Fruit fly (Drosophila melanogaster) whole organism, wandering third instar larva: ENCODE data around the gene Pat1.

ENCODE experiments used
- CG32264 ChIP-seq: fragments of 200-800 bp; sonication (Bioruptor generic); optimal IDR thresholded peaks from 2 replicates; lab custom pipeline; 2016; ENCODE audit warnings: missing biosample characterization, missing genetic modification characterization
- CG9705 ChIP-seq: fragments of 200-800 bp; sonication (Bioruptor generic); optimal IDR thresholded peaks from 2 replicates; lab custom pipeline; 2018; ENCODE audit warnings: missing biosample characterization, mild to moderate bottlenecking, missing genetic modification characterization
- CrebA ChIP-seq: fragments of 200-800 bp; sonication (Bioruptor generic); optimal IDR thresholded peaks from 2 replicates; lab custom pipeline; 2016; ENCODE audit warnings: missing biosample characterization, mild to moderate bottlenecking, missing genetic modification characterization, borderline replicate concordance
- Dfd ChIP-seq: fragments of >200 bp; optimal IDR thresholded peaks from 2 replicates; lab custom pipeline; 2017; ENCODE audit warnings: missing biosample characterization, missing genetic modification characterization
- GATAd ChIP-seq: sonication (Bioruptor generic); optimal IDR thresholded peaks from 2 replicates; lab custom pipeline; 2016; ENCODE audit warnings: missing biosample characterization, missing genetic modification characterization
- HLH106 ChIP-seq: fragments of 200-800 bp; optimal IDR thresholded peaks from 3 replicates; lab custom pipeline; 2019; ENCODE audit warnings: missing biosample characterization, mild to moderate bottlenecking, missing genetic modification characterization, moderate library complexity
- Hnf4 ChIP-seq: fragments of 200-800 bp; sonication (Bioruptor generic); optimal IDR thresholded peaks from 2 replicates; lab custom pipeline; 2016; ENCODE audit warnings: missing biosample characterization, mild to moderate bottlenecking, missing genetic modification characterization
- Hr83 ChIP-seq: fragments of 200-300 bp; sonication (Bioruptor generic); optimal IDR thresholded peaks from 2 replicates; lab custom pipeline; 2016; ENCODE audit warnings: missing biosample characterization, mild to moderate bottlenecking, missing genetic modification characterization, moderate library complexity; ENCODE audit not compliant: poor library complexity, severe bottlenecking
- Jra ChIP-seq: sonication (Bioruptor generic); optimal IDR thresholded peaks from 2 replicates; lab custom pipeline; 2016; ENCODE audit warnings: missing biosample characterization, missing genetic modification characterization
- Mio ChIP-seq: sonication (Bioruptor generic); optimal IDR thresholded peaks from 2 replicates; lab custom pipeline; 2016; ENCODE audit warnings: missing biosample characterization, missing genetic modification characterization
- Myc ChIP-seq: fragments of >200 bp; optimal IDR thresholded peaks from 2 replicates; lab custom pipeline; 2017
- N ChIP-seq: fragments of >200 bp; optimal IDR thresholded peaks from 2 replicates; lab custom pipeline; 2018; ENCODE audit warnings: missing biosample characterization, missing external identifiers, missing genetic modification characterization
- OdsH ChIP-seq: fragments of 200-800 bp; sonication (Bioruptor generic); optimal IDR thresholded peaks from 2 replicates; lab custom pipeline; 2016; ENCODE audit warnings: missing biosample characterization, mild to moderate bottlenecking, missing genetic modification characterization
- Rel ChIP-seq, 2 experiments: fragments of 200-800 bp; sonication (Bioruptor generic) in 1 of 2; optimal IDR thresholded peaks; 2 replicates in 1 of 2; 3 replicates in 1 of 2; lab custom pipeline; 2016 to 2019; ENCODE audit warnings: mild to moderate bottlenecking in 2 of 2, missing biosample characterization in 2 of 2, missing genetic modification characterization in 2 of 2, moderate library complexity in 1 of 2
- Sp1 ChIP-seq: fragments of 200-800 bp; sonication (Bioruptor generic); optimal IDR thresholded peaks from 3 replicates; lab custom pipeline; 2019; ENCODE audit warnings: missing biosample characterization, mild to moderate bottlenecking, missing genetic modification characterization, moderate library complexity
- Vsx2 ChIP-seq: fragments of 200-300, 225-300 bp; sonication (Bioruptor generic); optimal IDR thresholded peaks from 2 replicates; lab custom pipeline; 2018; ENCODE audit warnings: missing biosample characterization, missing genetic modification characterization; ENCODE audit not compliant: partially characterized antibody
- br ChIP-seq: fragments of 200-800 bp; sonication (Bioruptor generic); optimal IDR thresholded peaks from 2 replicates; lab custom pipeline; 2016; ENCODE audit warnings: missing biosample characterization, missing genetic modification characterization
- brk ChIP-seq: fragments of 200-800 bp; sonication (Bioruptor generic); optimal IDR thresholded peaks from 2 replicates; lab custom pipeline; 2016; ENCODE audit warnings: missing biosample characterization, mild to moderate bottlenecking, missing genetic modification characterization
- dl ChIP-seq, 2 experiments: fragments of 175-275, 200-275 bp in 1 of 2; fragments of 200-275 bp in 1 of 2; sonication (Bioruptor generic); optimal IDR thresholded peaks; lab custom pipeline; 2018; ENCODE audit warnings: mild to moderate bottlenecking in 2 of 2, missing biosample characterization in 2 of 2, missing genetic modification characterization in 2 of 2, moderate library complexity in 2 of 2; ENCODE audit not compliant: partially characterized antibody in 2 of 2, insufficient read depth in 1 of 2
- dmrt93B ChIP-seq: fragments of 200-800 bp; sonication (Bioruptor generic); optimal IDR thresholded peaks from 2 replicates; lab custom pipeline; 2018; ENCODE audit warnings: missing biosample characterization, mild to moderate bottlenecking, missing genetic modification characterization
- ey ChIP-seq: fragments of 200-800 bp; sonication (Bioruptor generic); optimal IDR thresholded peaks from 2 replicates; lab custom pipeline; 2016; ENCODE audit warnings: missing biosample characterization, missing genetic modification characterization
- foxo ChIP-seq, 2 experiments: fragments of 200-800 bp; sonication (Bioruptor generic); optimal IDR thresholded peaks; 2 replicates in 1 of 2; 3 replicates in 1 of 2; lab custom pipeline; 2016 to 2017; ENCODE audit warnings: missing biosample characterization in 2 of 2, missing genetic modification characterization in 2 of 2
- fru ChIP-seq: fragments of 200-800 bp; sonication (Bioruptor generic); optimal IDR thresholded peaks from 3 replicates; lab custom pipeline; 2016; ENCODE audit warnings: missing biosample characterization, mild to moderate bottlenecking, missing genetic modification characterization
- h ChIP-seq: fragments of 200-800 bp; sonication (Bioruptor generic); optimal IDR thresholded peaks from 3 replicates; lab custom pipeline; 2016; ENCODE audit warnings: missing biosample characterization, mild to moderate bottlenecking, missing genetic modification characterization
- jim ChIP-seq: fragments of 175-275, 200-325 bp; sonication (Bioruptor generic); optimal IDR thresholded peaks from 2 replicates; lab custom pipeline; 2016; ENCODE audit warnings: missing biosample characterization, mild to moderate bottlenecking, missing genetic modification characterization
- pan ChIP-seq: fragments of >200 bp; optimal IDR thresholded peaks from 2 replicates; lab custom pipeline; 2017
- psq ChIP-seq: fragments of 200-800 bp; sonication (Bioruptor generic); optimal IDR thresholded peaks from 3 replicates; lab custom pipeline; 2017; ENCODE audit warnings: missing biosample characterization, mild to moderate bottlenecking, missing genetic modification characterization, moderate library complexity
- rgr ChIP-seq: fragments of 200-800 bp; sonication (Bioruptor generic); optimal IDR thresholded peaks from 3 replicates; lab custom pipeline; 2016; ENCODE audit warnings: missing biosample characterization, mild to moderate bottlenecking, missing genetic modification characterization
- sage ChIP-seq: fragments of 200-800 bp; sonication (Bioruptor generic); optimal IDR thresholded peaks from 2 replicates; lab custom pipeline; 2016; ENCODE audit warnings: missing biosample characterization, mild to moderate bottlenecking, missing genetic modification characterization
- sv ChIP-seq: fragments of 200-800 bp; sonication (Bioruptor generic); optimal IDR thresholded peaks from 3 replicates; lab custom pipeline; 2016; ENCODE audit warnings: missing biosample characterization, missing genetic modification characterization
- tai ChIP-seq: sonication (Bioruptor generic); optimal IDR thresholded peaks from 2 replicates; lab custom pipeline; 2016; ENCODE audit warnings: missing biosample characterization, missing genetic modification characterization
- usp ChIP-seq: fragments of >200 bp; optimal IDR thresholded peaks from 2 replicates; lab custom pipeline; 2017; ENCODE audit warnings: missing biosample characterization, missing genetic modification characterization
- woc ChIP-seq: sonication (Bioruptor generic); optimal IDR thresholded peaks from 2 replicates; lab custom pipeline; 2016; ENCODE audit warnings: missing biosample characterization, mild to moderate bottlenecking, missing genetic modification characterization

Pat1 gene

dm6 chrX:6599880-6600279, 9.3 kb downstream of the Pat1 start, which contains the start of gene pigs:
pigs (plus strand) TSS chrX:6600062.
- TF ChIP-seq CG9705 (GFP tag; lab: Kevin White, UChicago) (no peak), GATAd (GFP tag; lab: Kevin White, UChicago) (no peak), Hr83 (GFP tag; lab: Kevin White, UChicago) (no peak), Vsx2 (GFP tag; lab: Kevin White, UChicago) (no peak), Dfd (GFP tag; lab: Kevin White, UChicago) (no peak), Hnf4 (GFP tag; lab: Kevin White, UChicago) (peak; percentile 2), jim (GFP tag; lab: Kevin White, UChicago) (no peak)
- TF ChIP-seq, all 38 proteins: peak for 1

dm6 chrX:6601144-6601543, 10.6 kb downstream of the Pat1 start:
- TF ChIP-seq sage (GFP tag; lab: Kevin White, UChicago) (peak; percentile 17), Sp1 (GFP tag; lab: Kevin White, UChicago) (peak; percentile 7), Hnf4 (GFP tag; lab: Kevin White, UChicago) (no peak), brk (no peak), Mio (GFP tag; lab: Kevin White, UChicago) (no peak), foxo (GFP tag; optimal IDR thresholded peaks at IDR 0.05; lab: Kevin White, UChicago) (peak in 1 of 2 experiments; percentile 36), woc (GFP tag; lab: Kevin White, UChicago) (peak; percentile 11), h (peak; percentile 49), dl (GFP tag; optimal IDR thresholded peaks at IDR 0.05; lab: Kevin White, UChicago; ENCODE audit: insufficient read depth in 1 of 2, partially characterized antibody in 2 of 2) (no peak), ey (GFP tag; lab: Kevin White, UChicago) (peak; percentile 19), rgr (GFP tag; lab: Kevin White, UChicago) (peak; percentile 47), fru (GFP tag; lab: Kevin White, UChicago) (peak; percentile 50), psq (GFP tag; lab: Kevin White, UChicago) (no peak), OdsH (GFP tag; lab: Kevin White, UChicago) (peak; percentile 7), tai (GFP tag; lab: Kevin White, UChicago) (no peak)

dm6 chrX:6601641-6602276, 11.2 kb downstream of the Pat1 start:
- TF ChIP-seq ey (GFP tag; lab: Kevin White, UChicago) = peak; percentile 79
- peak; percentile 64 for TF ChIP-seq dmrt93B (GFP tag; lab: Kevin White, UChicago)
- peak; percentile 77 for TF ChIP-seq Sp1 (GFP tag; lab: Kevin White, UChicago)
- peak; percentile 58 for TF ChIP-seq CG32264 (GFP tag; lab: Kevin White, UChicago)
- TF ChIP-seq CG9705 (GFP tag; lab: Kevin White, UChicago) = peak; percentile 47
- TF ChIP-seq fru (GFP tag; lab: Kevin White, UChicago) = peak; percentile 89
- peak; percentile 77 for TF ChIP-seq psq (GFP tag; lab: Kevin White, UChicago)
- no peak for TF ChIP-seq usp (GFP tag; lab: Kevin White, UChicago)
- TF ChIP-seq Jra = peak; percentile 34
- TF ChIP-seq foxo (GFP tag; optimal IDR thresholded peaks at IDR 0.05; lab: Kevin White, UChicago) = peak; percentile 1 to 88
- TF ChIP-seq N = no peak
- no peak for TF ChIP-seq GATAd (GFP tag; lab: Kevin White, UChicago)
- TF ChIP-seq woc (GFP tag; lab: Kevin White, UChicago) = peak; percentile 75
- peak; percentile 66 for TF ChIP-seq Hnf4 (GFP tag; lab: Kevin White, UChicago)
- TF ChIP-seq CrebA (GFP tag; lab: Kevin White, UChicago) = peak; percentile 40
- peak; percentile 91 for TF ChIP-seq sv (GFP tag; lab: Kevin White, UChicago)
- peak; percentile 76 for TF ChIP-seq sage (GFP tag; lab: Kevin White, UChicago)
- peak; percentile 71 for TF ChIP-seq br (GFP tag; lab: Kevin White, UChicago)
- TF ChIP-seq rgr (GFP tag; lab: Kevin White, UChicago) = peak; percentile 84
- no peak for TF ChIP-seq Myc (lab: Kevin White, UChicago)
- peak; percentile 66 for TF ChIP-seq brk
- peak; percentile 74 for TF ChIP-seq OdsH (GFP tag; lab: Kevin White, UChicago)
- TF ChIP-seq Rel (GFP tag; optimal IDR thresholded peaks at IDR 0.05; lab: Kevin White, UChicago) = peak; percentile 51
- peak; percentile 18 for TF ChIP-seq Rel (tag; optimal IDR thresholded peaks at IDR 0.05; lab: Kevin White, UChicago)
- no peak for TF ChIP-seq dl (GFP tag; optimal IDR thresholded peaks at IDR 0.05; lab: Kevin White, UChicago; ENCODE audit: insufficient read depth in 1 of 2, partially characterized antibody in 2 of 2)
- TF ChIP-seq h = peak; percentile 87
- TF ChIP-seq HLH106 = peak; percentile 81
- TF ChIP-seq tai (GFP tag; lab: Kevin White, UChicago) = peak; percentile 33
- TF ChIP-seq pan = no peak
- TF ChIP-seq, all 38 proteins: peak for 22
